Worm (Caenorhabditis elegans): ENCODE results near the gene C36E6.2.
A peak's percentile ranks its signal among the peaks of the same experiment; 100 is the strongest.

ce11 chrX:17427778-17428177 lies 23.7 kb upstream of the C36E6.2 start:
- no peak for TF ChIP-seq snpc-4 (tag; optimal IDR thresholded peaks at IDR 0.05)
- no peak for TF ChIP-seq ztf-11 (tag; optimal IDR thresholded peaks at IDR 0.05)
- TF ChIP-seq elt-2 (tag; optimal IDR thresholded peaks at IDR 0.05): no peak
- peak in 1 of 3 experiments; percentile 25 for TF ChIP-seq elt-3 (tag; optimal IDR thresholded peaks at IDR 0.05)
- no peak for TF ChIP-seq lin-15B (tag; optimal IDR thresholded peaks at IDR 0.05)
- no peak for TF ChIP-seq nhr-12 (tag; optimal IDR thresholded peaks at IDR 0.05)
- no peak for TF ChIP-seq nhr-11 (tag; optimal IDR thresholded peaks at IDR 0.05)
- TF ChIP-seq R02D3.7 (tag; optimal IDR thresholded peaks at IDR 0.05): no peak
- no peak for TF ChIP-seq ama-1 (optimal IDR thresholded peaks at IDR 0.05)
- no peak for TF ChIP-seq nhr-76 (tag; optimal IDR thresholded peaks at IDR 0.05)
- TF ChIP-seq nhr-25 (tag; optimal IDR thresholded peaks at IDR 0.05): peak; percentile 60
- no peak for TF ChIP-seq nhr-77 (tag; optimal IDR thresholded peaks at IDR 0.05)

Measured in whole organism, L3 larva.